Fruit fly (Drosophila melanogaster): ENCODE data around the gene Surf4.

The Surf4 gene

DNA sequence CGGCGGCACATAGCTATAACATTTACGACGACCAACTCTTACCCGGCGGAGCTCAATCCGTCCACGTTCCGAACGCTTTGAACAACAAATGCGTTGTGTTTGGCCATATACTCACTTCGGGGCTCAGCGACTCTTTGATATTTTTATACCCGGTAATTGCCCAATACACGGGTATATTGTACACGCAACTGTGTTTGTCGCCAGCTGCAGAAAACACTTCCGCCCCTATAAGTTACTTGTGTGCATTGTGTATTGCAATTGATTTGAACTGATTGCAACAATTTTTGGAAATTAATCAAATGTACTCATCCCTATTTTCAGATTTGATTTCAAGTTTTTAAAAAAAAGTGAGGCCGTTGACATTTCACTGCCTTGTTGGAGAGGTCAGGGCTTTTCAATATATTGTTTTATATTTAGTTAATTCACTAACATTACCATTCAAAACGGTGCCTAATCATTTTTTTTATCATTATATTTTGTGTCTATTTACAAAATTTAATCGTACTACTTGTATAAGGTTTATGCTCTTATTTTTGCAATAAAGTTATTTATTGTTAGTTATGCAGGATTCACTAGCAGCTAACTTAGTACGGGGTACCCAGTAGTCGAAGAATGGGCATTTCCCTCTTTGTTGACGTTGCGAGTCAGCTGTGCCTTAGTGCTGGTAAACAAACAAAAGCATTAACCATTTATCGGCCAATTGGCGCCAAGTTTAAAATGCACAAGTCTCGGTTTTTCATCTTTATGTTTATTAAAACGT is 2.9 kb downstream of the Surf4 start, which contains the start of gene Nagk (continued):
- TF ChIP-seq CG11723 (GFP tag; optimal IDR thresholded peaks at IDR 0.05) (peak; percentile 53), prd (optimal IDR thresholded peaks at IDR 0.05) (no peak), prd (GFP tag; IDR thresholded peaks at IDR 0.05) (peak; percentile 40), schlank (tag; optimal IDR thresholded peaks at IDR 0.05) (no peak), Fer2 (tag; optimal IDR thresholded peaks at IDR 0.05) (no peak), en (GFP tag; optimal IDR thresholded peaks at IDR 0.05) (no peak), dm (GFP tag; optimal IDR thresholded peaks at IDR 0.05) (peak; percentile 38), Hsf (GFP tag; optimal IDR thresholded peaks at IDR 0.05) (peak; percentile 67), Sin3A (optimal IDR thresholded peaks at IDR 0.05) (no peak), Ravus (GFP tag; IDR thresholded peaks at IDR 0.05) (no peak), CG12104 (GFP tag; optimal IDR thresholded peaks at IDR 0.05) (peak; percentile 77), CG11085 (GFP tag; IDR thresholded peaks at IDR 0.05) (no peak), Hr78 (GFP tag; optimal IDR thresholded peaks at IDR 0.05) (peak in 1 of 2 experiments; percentile 48), Side (GFP tag; optimal IDR thresholded peaks at IDR 0.05) (peak; percentile 69), D (optimal IDR thresholded peaks at IDR 0.05) (no peak), D (GFP tag; optimal IDR thresholded peaks at IDR 0.05) (peak; percentile 62), dysf (GFP tag; IDR thresholded peaks at IDR 0.05) (peak; percentile 34; the same call in 2 of the 3 replicates), gt (GFP tag; IDR thresholded peaks at IDR 0.05) (no peak), vvl (GFP tag; IDR thresholded peaks at IDR 0.05) (peak; percentile 13; the same call in 1 of the 2 replicates), CG3065 (GFP tag; optimal IDR thresholded peaks at IDR 0.05) (no peak), ind (GFP tag; optimal IDR thresholded peaks at IDR 0.05) (peak; percentile 59), TFAM (GFP tag; optimal IDR thresholded peaks at IDR 0.05) (no peak), Drgx (GFP tag; IDR thresholded peaks at IDR 0.05) (no peak; the same call in 1 of the 2 replicates), CG17829 (tag; optimal IDR thresholded peaks at IDR 0.05) (peak; percentile 39), Hand (GFP tag; optimal IDR thresholded peaks at IDR 0.05) (peak; percentile 12), az2 (GFP tag; optimal IDR thresholded peaks at IDR 0.05) (peak; percentile 72), pita (GFP tag; optimal IDR thresholded peaks at IDR 0.05) (no peak), gro (GFP tag; optimal IDR thresholded peaks at IDR 0.05) (peak; percentile 60), CG2116 (GFP tag; optimal IDR thresholded peaks at IDR 0.05) (peak; percentile 64), maf-S (GFP tag; optimal IDR thresholded peaks at IDR 0.05) (peak; percentile 30), CG4328 (GFP tag; optimal IDR thresholded peaks at IDR 0.05) (peak; percentile 59), CG8290 (GFP tag; optimal IDR thresholded peaks at IDR 0.05) (no peak), CG8290 (tag; optimal IDR thresholded peaks at IDR 0.05) (peak in 1 of 2 experiments; percentile 80), CG1233 (GFP tag; optimal IDR thresholded peaks at IDR 0.05) (peak; percentile 61), CG18619 (GFP tag; optimal IDR thresholded peaks at IDR 0.05) (peak; percentile 78), hkb (optimal IDR thresholded peaks at IDR 0.05) (no peak), hkb (GFP tag; IDR thresholded peaks at IDR 0.05) (peak; percentile 49; the same call in 1 of the 2 replicates), org-1 (GFP tag; optimal IDR thresholded peaks at IDR 0.05) (peak; percentile 27), CG15696 (tag; optimal IDR thresholded peaks at IDR 0.05) (no peak), CG1024 (GFP tag; IDR thresholded peaks at IDR 0.05) (peak; percentile 22; the same call in 1 of the 2 replicates), cato (GFP tag; optimal IDR thresholded peaks at IDR 0.05; ENCODE audit: borderline replicate concordance) (peak; percentile 41), Poxn (GFP tag; IDR thresholded peaks at IDR 0.05) (no peak), Hr51 (GFP tag; optimal IDR thresholded peaks at IDR 0.05) (peak; percentile 13 to 68), Hmr (GFP tag; optimal IDR thresholded peaks at IDR 0.05) (peak; percentile 68), bab2 (GFP tag; optimal IDR thresholded peaks at IDR 0.05) (peak; percentile 44), CG3281 (GFP tag; optimal IDR thresholded peaks at IDR 0.05) (peak; percentile 62), ewg (GFP tag; optimal IDR thresholded peaks at IDR 0.05) (peak; percentile 29), CG11695 (GFP tag; IDR thresholded peaks at IDR 0.05) (peak; percentile 19; the same call in 1 of the 3 replicates), pnt (GFP tag; optimal IDR thresholded peaks at IDR 0.05) (no peak), Med (GFP tag) (peak; percentile 89), Scr (GFP tag; IDR thresholded peaks at IDR 0.05; ENCODE audit: partially characterized antibody) (no peak)
